Fruit fly (Drosophila melanogaster): ENCODE measurements around the gene eIF4H1.
A peak's percentile ranks its signal among the peaks of the same experiment; 100 is the strongest.

The eIF4H1 gene

DNA sequence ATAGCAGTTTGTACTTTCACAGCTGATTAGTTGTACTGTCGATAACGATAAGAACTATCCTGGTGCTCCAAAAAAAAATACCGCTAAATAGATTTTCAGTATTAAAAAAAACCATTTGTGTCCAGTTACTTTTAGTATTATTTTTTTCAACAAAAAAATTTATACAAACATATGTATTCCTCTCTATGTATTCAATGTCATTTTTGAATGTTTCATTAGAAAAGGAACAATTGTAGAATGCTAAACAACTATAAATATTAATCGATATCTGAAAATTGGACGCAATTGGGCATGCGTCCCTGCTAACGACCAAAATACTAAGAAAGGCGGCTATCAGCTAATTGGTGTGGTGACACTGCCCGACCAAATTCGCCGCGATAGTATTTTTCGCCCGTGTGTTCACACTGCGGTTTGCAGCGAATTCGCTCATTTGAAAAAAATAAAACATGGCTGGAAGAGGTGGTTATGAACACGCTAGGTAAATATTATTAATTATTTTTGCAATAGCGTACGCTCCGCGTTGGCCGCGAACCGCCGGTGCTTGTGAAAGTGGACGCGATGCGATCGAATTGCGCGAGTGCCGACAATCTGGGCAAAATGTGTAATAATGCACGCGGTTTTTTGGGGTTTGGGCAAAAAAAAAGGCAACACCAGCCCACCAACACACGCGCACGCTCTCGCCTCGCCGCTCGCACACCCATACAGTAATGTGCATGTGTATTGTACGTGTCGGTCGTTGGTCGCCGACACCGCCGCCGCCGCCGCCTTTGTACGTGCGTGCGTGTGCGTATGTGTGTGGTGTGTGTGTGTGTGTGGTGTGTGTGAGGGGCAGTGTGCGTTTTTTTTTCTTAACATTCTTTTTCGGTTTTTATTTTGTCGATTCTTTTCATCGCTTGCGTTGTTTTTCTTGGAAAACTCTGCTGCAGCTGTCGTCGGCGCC lies at the start of gene eIF4H1, which contains the start of gene CG34015 (continued):
- peak; percentile 89 for TF ChIP-seq CG8478 (optimal IDR thresholded peaks at IDR 0.05)
- peak; percentile 11; the same call in 1 of the 2 replicates for TF ChIP-seq bbx (GFP tag; IDR thresholded peaks at IDR 0.05; ENCODE audit: partially characterized antibody)
- TF ChIP-seq ewg (GFP tag; optimal IDR thresholded peaks at IDR 0.05) = peak; percentile 92
- TF ChIP-seq Ets65A (GFP tag) = no peak
- no peak for TF ChIP-seq CG10209 (GFP tag; optimal IDR thresholded peaks at IDR 0.05)
- no peak for TF ChIP-seq CG11247 (GFP tag; IDR thresholded peaks at IDR 0.05)
- no peak for TF ChIP-seq salm (tag; optimal IDR thresholded peaks at IDR 0.05)
- TF ChIP-seq gsb-n (tag; optimal IDR thresholded peaks at IDR 0.05) = no peak
- no peak for TF ChIP-seq CG9437 (GFP tag; optimal IDR thresholded peaks at IDR 0.05)
- TF ChIP-seq CG14441 (GFP tag; IDR thresholded peaks at IDR 0.05) = no peak
- no peak for TF ChIP-seq CG11560 (tag; IDR thresholded peaks at IDR 0.05)
- TF ChIP-seq dimm (GFP tag; IDR thresholded peaks at IDR 0.05) = no peak
- TF ChIP-seq MESR4 (GFP tag; optimal IDR thresholded peaks at IDR 0.05) = peak; percentile 87
- no peak for TF ChIP-seq pnt (GFP tag; optimal IDR thresholded peaks at IDR 0.05)
- peak; percentile 8 for TF ChIP-seq CG9727 (GFP tag; optimal IDR thresholded peaks at IDR 0.05)
- no peak for TF ChIP-seq CG10321 (GFP tag; IDR thresholded peaks at IDR 0.05)
- no peak for TF ChIP-seq HLH3B (GFP tag; IDR thresholded peaks at IDR 0.05)
- TF ChIP-seq CG4730 (GFP tag; IDR thresholded peaks at IDR 0.05) = no peak
- peak; percentile 97 for TF ChIP-seq sqz (GFP tag; optimal IDR thresholded peaks at IDR 0.05)
- TF ChIP-seq Bgb (GFP tag; IDR thresholded peaks at IDR 0.05; ENCODE audit: partially characterized antibody) = peak; percentile 66
- TF ChIP-seq HmgZ (tag; optimal IDR thresholded peaks at IDR 0.05) = peak; percentile 32
- no peak for TF ChIP-seq Jarid2 (GFP tag; optimal IDR thresholded peaks at IDR 0.05)
- no peak for TF ChIP-seq CG8089 (GFP tag; optimal IDR thresholded peaks at IDR 0.05)
- TF ChIP-seq Pdp1 (GFP tag; optimal IDR thresholded peaks at IDR 0.05) = peak in 1 of 2 experiments; percentile 50
- TF ChIP-seq Oaz (GFP tag; IDR thresholded peaks at IDR 0.05) = no peak
- TF ChIP-seq Lpt (GFP tag; optimal IDR thresholded peaks at IDR 0.05) = no peak

DNA sequence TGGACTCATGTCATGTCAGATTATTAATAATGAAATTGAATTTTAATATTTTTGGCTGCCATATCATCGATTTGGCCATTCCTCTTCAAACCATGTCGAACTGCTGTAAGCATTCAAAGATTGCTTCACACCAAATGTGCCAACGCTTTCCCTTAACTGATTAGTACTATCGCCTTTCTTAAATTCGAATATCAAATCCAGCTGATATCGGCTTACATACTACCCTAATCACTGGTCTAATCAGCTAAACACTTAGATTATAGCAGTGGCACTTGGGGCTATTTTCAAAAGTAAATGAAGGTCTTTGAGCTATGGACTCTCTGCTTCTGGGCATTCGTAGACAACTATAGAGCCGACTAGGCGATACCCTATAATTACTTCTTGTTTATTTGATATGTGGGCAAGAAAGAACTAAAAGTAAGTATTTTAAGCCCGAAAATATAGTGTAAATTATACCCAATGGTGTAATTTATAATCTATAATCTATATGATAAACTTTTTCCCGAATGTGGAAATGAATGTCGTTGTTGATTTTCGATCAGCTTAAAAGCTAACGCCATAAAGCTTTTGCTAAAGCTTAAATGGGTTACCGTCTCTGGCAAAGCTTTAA lies 44.5 kb upstream of the eIF4H1 start:
- TF ChIP-seq h (optimal IDR thresholded peaks at IDR 0.05) = no peak
- TF ChIP-seq emc (GFP tag; optimal IDR thresholded peaks at IDR 0.05) = no peak
- no peak for TF ChIP-seq zen2 (GFP tag; IDR thresholded peaks at IDR 0.05; ENCODE audit: partially characterized antibody)
- no peak for TF ChIP-seq shn (GFP tag; optimal IDR thresholded peaks at IDR 0.05)
- TF ChIP-seq CG17612 (GFP tag; IDR thresholded peaks at IDR 0.05) = no peak
- peak; percentile 72 for TF ChIP-seq CG9932 (GFP tag; IDR thresholded peaks at IDR 0.05)
- peak; percentile 5 for TF ChIP-seq CG1529 (GFP tag; optimal IDR thresholded peaks at IDR 0.05)
- TF ChIP-seq p53 (GFP tag; optimal IDR thresholded peaks at IDR 0.05) = no peak
- TF ChIP-seq CG4854 (GFP tag; optimal IDR thresholded peaks at IDR 0.05) = no peak
- TF ChIP-seq dmrt99B (tag; optimal IDR thresholded peaks at IDR 0.05) = peak; percentile 86
- peak; percentile 38 for TF ChIP-seq ftz-f1 (GFP tag; optimal IDR thresholded peaks at IDR 0.05)
- TF ChIP-seq Gug (GFP tag; IDR thresholded peaks at IDR 0.05) = peak; percentile 46; the same call in 1 of the 4 replicates
- peak; percentile 62 for TF ChIP-seq CG3847 (GFP tag; IDR thresholded peaks at IDR 0.05)
- TF ChIP-seq hbn (GFP tag; IDR thresholded peaks at IDR 0.05; ENCODE audit: partially characterized antibody) = no peak
- TF ChIP-seq dmrt11E (tag; optimal IDR thresholded peaks at IDR 0.05) = no peak
- peak; percentile 79 for TF ChIP-seq CG6765 (GFP tag; optimal IDR thresholded peaks at IDR 0.05)
- peak; percentile 83 for TF ChIP-seq CG7556 (GFP tag; optimal IDR thresholded peaks at IDR 0.05)
- TF ChIP-seq CG30020 (tag; optimal IDR thresholded peaks at IDR 0.05) = no peak
- TF ChIP-seq Kr (GFP tag; optimal IDR thresholded peaks at IDR 0.05) = no peak
- no peak for TF ChIP-seq pzg (GFP tag; optimal IDR thresholded peaks at IDR 0.05)
- peak; percentile 52 for TF ChIP-seq Awh (GFP tag; IDR thresholded peaks at IDR 0.05)
- TF ChIP-seq Oli (tag; optimal IDR thresholded peaks at IDR 0.05) = peak; percentile 85
- 0 out of 2 replicates have a peak, but pooled peaks have one; percentile 26 for TF ChIP-seq CG7372 (GFP tag; IDR thresholded peaks at IDR 0.05)
- peak; percentile 44 for TF ChIP-seq corto (GFP tag; optimal IDR thresholded peaks at IDR 0.05)
